Fruit fly (Drosophila melanogaster) whole organism, prepupa: ENCODE results near the gene Rpn12R.

Experiments used
- CG10631 ChIP-seq: fragments of 200-800 bp; sonication (Bioruptor generic); optimal IDR thresholded peaks from 2 replicates; lab custom pipeline; 2016; ENCODE audit warnings: missing biosample characterization, missing genetic modification characterization
- CG10669 ChIP-seq: fragments of 200-800 bp; sonication (Bioruptor generic); optimal IDR thresholded peaks from 3 replicates; lab custom pipeline; 2018; ENCODE audit warnings: missing biosample characterization, mild to moderate bottlenecking, missing genetic modification characterization, moderate library complexity
- CG11294 ChIP-seq: fragments of 200-800 bp; sonication (Bioruptor generic); IDR thresholded peaks from 2 replicates; pipeline ENCODE4 v1.3.6; 2022; ENCODE audit warnings: missing biosample characterization, missing genetic modification characterization
- CG11762 ChIP-seq: fragments of 200-800 bp; sonication (Bioruptor generic); optimal IDR thresholded peaks from 3 replicates; lab custom pipeline; 2016; ENCODE audit warnings: missing biosample characterization, missing genetic modification characterization; ENCODE audit not compliant: insufficient read depth
- CG11902 ChIP-seq: fragments of 200-800 bp; sonication (Bioruptor generic); optimal IDR thresholded peaks from 3 replicates; lab custom pipeline; 2016; ENCODE audit warnings: missing biosample characterization, missing genetic modification characterization
- CG3032 ChIP-seq: fragments of 200-800 bp; optimal IDR thresholded peaks from 2 replicates; lab custom pipeline; 2019; ENCODE audit warnings: missing biosample characterization, mild to moderate bottlenecking, missing genetic modification characterization, moderate library complexity
- CG31627 ChIP-seq: fragments of 200-800 bp; sonication (Bioruptor generic); optimal IDR thresholded peaks from 3 replicates; lab custom pipeline; 2016; ENCODE audit warnings: missing biosample characterization, missing genetic modification characterization
- CG32006 ChIP-seq: fragments of 200-800 bp; sonication (Bioruptor generic); optimal IDR thresholded peaks from 3 replicates; lab custom pipeline; 2017; ENCODE audit warnings: missing biosample characterization, mild to moderate bottlenecking, missing genetic modification characterization
- CG34406 ChIP-seq: fragments of 200-800 bp; sonication (Bioruptor generic); optimal IDR thresholded peaks from 3 replicates; lab custom pipeline; 2016; ENCODE audit warnings: missing biosample characterization, missing genetic modification characterization
- CG3919 ChIP-seq: fragments of 200-800 bp; sonication (Bioruptor generic); optimal IDR thresholded peaks from 3 replicates; lab custom pipeline; 2016; ENCODE audit warnings: missing biosample characterization, missing genetic modification characterization
- CG6163 ChIP-seq: fragments of 200-800 bp; sonication (Bioruptor generic); IDR thresholded peaks from 3 replicates; pipeline ENCODE4 v1.3.6; 2022; ENCODE audit warnings: missing biosample characterization, missing genetic modification characterization
- CG6276 ChIP-seq: fragments of 200-800 bp; sonication (Bioruptor generic); optimal IDR thresholded peaks from 2 replicates; lab custom pipeline; 2017; ENCODE audit warnings: missing biosample characterization, mild to moderate bottlenecking, missing genetic modification characterization
- CG6792 ChIP-seq: fragments of 200-800 bp; sonication (Bioruptor generic); optimal IDR thresholded peaks from 3 replicates; lab custom pipeline; 2016; ENCODE audit warnings: missing biosample characterization, missing genetic modification characterization
- CG6808 ChIP-seq: fragments of 200-800 bp; sonication (Bioruptor generic); optimal IDR thresholded peaks from 3 replicates; lab custom pipeline; 2017; ENCODE audit warnings: missing biosample characterization, missing genetic modification characterization, mild to moderate bottlenecking, moderate library complexity, missing genetic modification reagents
- CG8119 ChIP-seq: fragments of 200-800 bp; sonication (Bioruptor generic); IDR thresholded peaks from 3 replicates; pipeline ENCODE4 v1.3.6; 2022; ENCODE audit warnings: missing biosample characterization, missing genetic modification characterization
- CG8319 ChIP-seq: fragments of 200-800 bp; sonication (Bioruptor generic); optimal IDR thresholded peaks from 3 replicates; lab custom pipeline; 2016; ENCODE audit warnings: missing biosample characterization, missing genetic modification characterization
- CG8632 ChIP-seq: fragments of 200-800 bp; sonication (Bioruptor generic); optimal IDR thresholded peaks from 3 replicates; lab custom pipeline; 2016; ENCODE audit warnings: missing biosample characterization, missing genetic modification characterization
- Eip78C ChIP-seq: fragments of 200-800 bp; sonication (Bioruptor generic); peaks from one replicate; lab custom pipeline; 2016; ENCODE audit warnings: missing biosample characterization, missing genetic modification characterization
- Eip93F ChIP-seq: fragments of 200-800 bp; sonication (Bioruptor generic); optimal IDR thresholded peaks from 2 replicates; lab custom pipeline; 2016; ENCODE audit warnings: missing biosample characterization, mild to moderate bottlenecking, missing genetic modification characterization
- Ets21C ChIP-seq: fragments of 200-800 bp; sonication (Bioruptor generic); optimal IDR thresholded peaks from 3 replicates; lab custom pipeline; 2016; ENCODE audit warnings: missing biosample characterization, missing genetic modification characterization
- Hr4 ChIP-seq: fragments of 200-800 bp; sonication (Bioruptor generic); optimal IDR thresholded peaks from 3 replicates; lab custom pipeline; 2016; ENCODE audit warnings: missing biosample characterization, missing genetic modification characterization
- Lpt ChIP-seq: fragments of 200-800 bp; sonication (Bioruptor generic); optimal IDR thresholded peaks from 3 replicates; lab custom pipeline; 2016; ENCODE audit warnings: missing biosample characterization, missing genetic modification characterization
- Smox ChIP-seq: fragments of 200-800 bp; sonication (Bioruptor generic); optimal IDR thresholded peaks from 3 replicates; lab custom pipeline; 2016; ENCODE audit warnings: missing biosample characterization, missing genetic modification characterization
- Sox102F ChIP-seq: fragments of 200-800 bp; sonication (Bioruptor generic); optimal IDR thresholded peaks from 2 replicates; lab custom pipeline; 2016; ENCODE audit warnings: missing biosample characterization, mild to moderate bottlenecking, missing genetic modification characterization
- Sox15 ChIP-seq: fragments of 200-800 bp; sonication (Bioruptor generic); optimal IDR thresholded peaks from 3 replicates; lab custom pipeline; 2016; ENCODE audit warnings: missing biosample characterization, missing genetic modification characterization
- acj6 ChIP-seq: fragments of 200-800 bp; sonication (Bioruptor generic); optimal IDR thresholded peaks from 3 replicates; lab custom pipeline; 2016; ENCODE audit warnings: missing biosample characterization, missing genetic modification characterization
- dac ChIP-seq: fragments of 200-800 bp; sonication (Bioruptor generic); optimal IDR thresholded peaks from 2 replicates; lab custom pipeline; 2017; ENCODE audit warnings: missing biosample characterization, mild to moderate bottlenecking, missing genetic modification characterization
- dsx ChIP-seq: fragments of 200-800 bp; optimal IDR thresholded peaks from 3 replicates; lab custom pipeline; 2019; ENCODE audit warnings: missing biosample characterization, mild to moderate bottlenecking, missing genetic modification characterization, moderate library complexity; ENCODE audit not compliant: poor library complexity, severe bottlenecking
- eg ChIP-seq: fragments of 200-800 bp; sonication (Bioruptor generic); IDR thresholded peaks from 3 replicates; pipeline ENCODE4 v1.3.6; 2022; ENCODE audit warnings: missing biosample characterization, missing genetic modification characterization
- esn ChIP-seq: fragments of 200-800 bp; sonication (Bioruptor generic); optimal IDR thresholded peaks from 2 replicates; lab custom pipeline; 2016; ENCODE audit warnings: missing biosample characterization, mild to moderate bottlenecking, missing genetic modification characterization, moderate library complexity
- fd59A ChIP-seq: fragments of 200-800 bp; sonication (Bioruptor generic); optimal IDR thresholded peaks from 2 replicates; lab custom pipeline; 2017; ENCODE audit warnings: missing biosample characterization, mild to moderate bottlenecking, missing genetic modification characterization, missing genetic modification reagents
- fd85E ChIP-seq: fragments of 200-800 bp; sonication (Bioruptor generic); optimal IDR thresholded peaks from 3 replicates; lab custom pipeline; 2016; ENCODE audit warnings: missing biosample characterization, missing genetic modification characterization
- lz ChIP-seq: fragments of 200-800 bp; sonication (Bioruptor generic); optimal IDR thresholded peaks from 3 replicates; lab custom pipeline; 2016; ENCODE audit warnings: missing biosample characterization, missing genetic modification characterization
- net ChIP-seq: fragments of 200-800 bp; sonication (Bioruptor generic); optimal IDR thresholded peaks from 3 replicates; lab custom pipeline; 2016; ENCODE audit warnings: missing biosample characterization, missing genetic modification characterization
- pdm3 ChIP-seq: fragments of 200-800 bp; sonication (Bioruptor generic); optimal IDR thresholded peaks from 3 replicates; lab custom pipeline; 2016; ENCODE audit warnings: missing biosample characterization, missing genetic modification characterization
- salr ChIP-seq, 2 experiments: fragments of 200-800 bp; sonication (Bioruptor generic); optimal IDR thresholded peaks; 3 replicates each; lab custom pipeline; 2016 to 2018; ENCODE audit warnings: missing biosample characterization in 2 of 2, missing genetic modification characterization in 2 of 2, mild to moderate bottlenecking in 1 of 2
- ss ChIP-seq, 2 experiments: fragments of 200-800 bp; sonication (Bioruptor generic); optimal IDR thresholded peaks; 2 replicates in 1 of 2; 3 replicates in 1 of 2; lab custom pipeline; 2017 to 2018; ENCODE audit warnings: mild to moderate bottlenecking in 2 of 2, missing biosample characterization in 2 of 2, missing genetic modification characterization in 2 of 2, moderate library complexity in 1 of 2

The Rpn12R gene

DNA sequence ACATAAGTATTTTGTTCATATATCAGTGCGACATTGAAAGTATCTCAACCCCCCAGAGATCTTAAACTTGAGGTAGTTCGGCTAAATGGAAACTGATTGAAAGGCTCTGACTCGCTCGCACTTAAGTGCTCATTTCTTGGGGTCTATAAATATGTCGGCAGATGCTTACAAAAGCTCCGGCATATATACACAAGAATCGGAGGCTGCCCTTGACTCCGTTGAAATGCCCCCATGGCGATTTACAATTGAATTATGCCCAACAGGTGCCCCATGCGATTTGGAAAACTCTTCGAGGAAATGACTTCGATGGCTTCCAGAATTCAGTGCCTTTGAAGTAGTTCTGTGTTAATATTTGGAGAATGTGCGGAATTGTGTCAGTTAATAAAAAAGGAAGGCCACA lies 31.3 kb upstream of the Rpn12R start:
- TF ChIP-seq CG8319 (GFP tag; lab: Kevin White, UChicago) (no peak), fd85E (GFP tag; lab: Kevin White, UChicago) (no peak), CG6792 (GFP tag; lab: Kevin White, UChicago) (no peak), lz (GFP tag; lab: Kevin White, UChicago) (no peak), net (no peak), CG8632 (no peak), CG31627 (no peak), Hr4 (GFP tag; lab: Kevin White, UChicago) (no peak), Sox15 (GFP tag; lab: Kevin White, UChicago) (no peak), dac (no peak), ss (GFP tag; optimal IDR thresholded peaks at IDR 0.05; lab: Kevin White, UChicago) (no peak), Sox102F (GFP tag; lab: Kevin White, UChicago) (no peak), eg (GFP tag; lab: Robert Waterston, UW) (no peak), salr (GFP tag; optimal IDR thresholded peaks at IDR 0.05; lab: Kevin White, UChicago) (no peak), CG11294 (GFP tag; lab: Robert Waterston, UW) (no peak)

dm6 chr3L:15072149-15072548 lies 29.8 kb upstream of the Rpn12R start:
- TF ChIP-seq CG10669 (GFP tag; lab: Kevin White, UChicago) = no peak
- TF ChIP-seq dsx (GFP tag; lab: Kevin White, UChicago) = no peak
- no peak for TF ChIP-seq CG8632
- TF ChIP-seq Ets21C (GFP tag; lab: Kevin White, UChicago) = no peak
- TF ChIP-seq CG8119 (GFP tag; lab: Robert Waterston, UW) = no peak
- TF ChIP-seq fd59A = no peak
- TF ChIP-seq CG11902 (GFP tag; lab: Kevin White, UChicago) = no peak
- TF ChIP-seq CG3919 = no peak
- TF ChIP-seq CG3032 (tag; lab: Kevin White, UChicago) = no peak
- no peak for TF ChIP-seq CG34406 (GFP tag; lab: Kevin White, UChicago)
- no peak for TF ChIP-seq CG32006 (GFP tag; lab: Kevin White, UChicago)
- no peak for TF ChIP-seq Hr4 (GFP tag; lab: Kevin White, UChicago)
- no peak for TF ChIP-seq CG6808 (GFP tag; lab: Kevin White, UChicago)
- TF ChIP-seq CG6276 = no peak
- TF ChIP-seq salr (GFP tag; optimal IDR thresholded peaks at IDR 0.05; lab: Kevin White, UChicago) = no peak

- no peak for TF ChIP-seq Lpt
- TF ChIP-seq CG3919 = no peak
- TF ChIP-seq CG6163 = no peak
- TF ChIP-seq Sox102F (GFP tag; lab: Kevin White, UChicago) = no peak
- no peak for TF ChIP-seq acj6
- no peak for TF ChIP-seq pdm3 (GFP tag; lab: Kevin White, UChicago)
- TF ChIP-seq CG11762 = no peak
- no peak for TF ChIP-seq Eip78C (GFP tag; lab: Kevin White, UChicago)
- no peak for TF ChIP-seq CG11294 (GFP tag; lab: Robert Waterston, UW)
- no peak for TF ChIP-seq CG11902 (GFP tag; lab: Kevin White, UChicago)
Measured at dm6 chr3L:15064877-15065276, 22.5 kb upstream of the Rpn12R start, which contains the start of gene Sytbeta. TSS of gene Sytbeta (minus strand) at chr3L:15064977.

DNA sequence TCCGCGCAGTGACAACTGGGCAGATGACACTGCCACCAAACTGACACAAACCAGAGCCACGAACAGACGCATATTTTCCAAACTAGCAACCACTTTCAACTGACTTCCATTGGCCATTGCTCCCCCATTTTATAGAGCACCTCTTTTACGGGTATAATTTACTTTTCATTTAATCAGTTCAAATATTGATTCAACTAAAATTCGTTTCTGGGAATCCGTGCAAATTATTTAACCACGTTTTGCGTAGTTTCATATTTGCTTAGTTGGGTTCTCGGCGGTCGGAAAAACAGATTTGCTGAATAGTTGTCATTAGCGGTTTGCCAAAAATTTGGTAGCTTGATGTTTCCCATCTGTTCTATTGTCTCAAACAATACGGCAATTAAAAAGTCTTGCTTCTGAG lies 19.2 kb upstream of the Rpn12R start, which contains the start of gene CG13460:
Gene CG13460 (minus strand): TSS at position 101 of the 400 bp plus-strand sequence.
- no peak for TF ChIP-seq Ets21C (GFP tag; lab: Kevin White, UChicago)
- TF ChIP-seq Eip93F (GFP tag; lab: Kevin White, UChicago) = no peak
- no peak for TF ChIP-seq esn
- no peak for TF ChIP-seq Smox (GFP tag; lab: Kevin White, UChicago)
- no peak for TF ChIP-seq CG3919
- TF ChIP-seq CG31627 = no peak
- no peak for TF ChIP-seq dac
- TF ChIP-seq CG34406 (GFP tag; lab: Kevin White, UChicago) = no peak
- no peak for TF ChIP-seq CG11902 (GFP tag; lab: Kevin White, UChicago)
- no peak for TF ChIP-seq Lpt
- TF ChIP-seq Sox102F (GFP tag; lab: Kevin White, UChicago) = no peak
- no peak for TF ChIP-seq net
- no peak for TF ChIP-seq CG10631 (GFP tag; lab: Kevin White, UChicago)
